Fruit fly (Drosophila melanogaster) ovary, adult (tissue): ENCODE results near the gene CG15642.
A peak's percentile ranks its signal among the peaks of the same experiment; 100 is the strongest.

Experiments
- CG17801 ChIP-seq: fragments of 200-800 bp; optimal IDR thresholded peaks from 2 replicates; lab custom pipeline; 2019; ENCODE audit warnings: missing biosample characterization, mild to moderate bottlenecking, missing genetic modification characterization, moderate library complexity; ENCODE audit not compliant: partially characterized antibody

Gene CG15642

dm6 chrX:15467402-15467941, at the start of gene CG15642, which contains the start of gene CG15641:
CG15642 (minus strand) TSS chrX:15467757.
CG15641 (plus strand) TSS chrX:15467891.
- TF ChIP-seq CG17801 (GFP tag; lab: Kevin White, UChicago) = no peak

dm6 chrX:15511399-15511798, 43.8 kb upstream of the CG15642 start:
- TF ChIP-seq CG17801 (GFP tag; lab: Kevin White, UChicago) = peak; percentile 24

- no peak for TF ChIP-seq CG17801 (GFP tag; lab: Kevin White, UChicago)
Observed at dm6 chrX:15502864-15503263, 35.3 kb upstream of the CG15642 start.

- TF ChIP-seq CG17801 (GFP tag; lab: Kevin White, UChicago) = no peak
Observed at dm6 chrX:15501706-15502267, 34.2 kb upstream of the CG15642 start.

dm6 chrX:15499996-15500904, 32.7 kb upstream of the CG15642 start:
- TF ChIP-seq CG17801 (GFP tag; lab: Kevin White, UChicago) = no peak

- peak; percentile 79 for TF ChIP-seq CG17801 (GFP tag; lab: Kevin White, UChicago)
Observed at dm6 chrX:15498791-15499190, 31.2 kb upstream of the CG15642 start.

dm6 chrX:15497440-15498271, 30.1 kb upstream of the CG15642 start:
- TF ChIP-seq CG17801 (GFP tag; lab: Kevin White, UChicago) = peak; percentile 80

dm6 chrX:15496651-15497409, 29.3 kb upstream of the CG15642 start:
- TF ChIP-seq CG17801 (GFP tag; lab: Kevin White, UChicago) = no peak

dm6 chrX:15495600-15496379, 28.2 kb upstream of the CG15642 start:
- no peak for TF ChIP-seq CG17801 (GFP tag; lab: Kevin White, UChicago)

- TF ChIP-seq CG17801 (GFP tag; lab: Kevin White, UChicago) = no peak
Observed at dm6 chrX:15490519-15490918, 23.0 kb upstream of the CG15642 start.

dm6 chrX:15486682-15487081, 19.1 kb upstream of the CG15642 start, which contains the start of gene Gmap:
Gmap (plus strand) TSS chrX:15486922.
- TF ChIP-seq CG17801 (GFP tag; lab: Kevin White, UChicago) = peak; percentile 39

- peak; percentile 10 for TF ChIP-seq CG17801 (GFP tag; lab: Kevin White, UChicago)
Observed at dm6 chrX:15484451-15485032, 17.0 kb upstream of the CG15642 start.
